Worm (Caenorhabditis elegans) whole organism, L4 larva: ENCODE measurements around the gene T28D6.5.

Experiments
- F10B5.3 ChIP-seq: sonication (generic microtip); optimal IDR thresholded peaks from 2 replicates; lab custom pipeline; 2016; ENCODE audit warnings: mild to moderate bottlenecking, missing genetic modification characterization, missing compliant biosample characterization
- F44E2.7 ChIP-seq: fragments of 200-800 bp; sonication (Bioruptor generic); IDR thresholded peaks from 2 replicates; pipeline ENCODE4 v2.1.2; 2022; ENCODE audit warnings: missing genetic modification characterization, missing compliant biosample characterization
- F49E8.2 ChIP-seq: sonication (generic microtip); optimal IDR thresholded peaks from 2 replicates; lab custom pipeline; 2016; ENCODE audit warnings: missing compliant biosample characterization, mild to moderate bottlenecking, missing genetic modification characterization, borderline replicate concordance
- T26A8.4 ChIP-seq: fragments of 200-800 bp; sonication (Bioruptor generic); IDR thresholded peaks from 2 replicates; pipeline ENCODE4 v1.3.6; 2022; ENCODE audit warnings: missing genetic modification characterization, missing compliant biosample characterization
- Y48G9A.11 ChIP-seq: fragments of 200-800 bp; sonication (Bioruptor generic); IDR thresholded peaks from 2 replicates; pipeline ENCODE4 v1.3.6; 2022; ENCODE audit warnings: missing genetic modification reagents, missing genetic modification characterization, missing compliant biosample characterization
- aha-1 ChIP-seq: fragments of 150-350 bp; peaks from one replicate; lab custom pipeline; 2014; ENCODE audit warnings: missing biosample characterization, missing genetic modification characterization
- arid-1 ChIP-seq: fragments of 200-800 bp; sonication (Bioruptor generic); conservative IDR thresholded peaks from 2 replicates; pipeline ENCODE4 v1.3.6; 2022; ENCODE audit warnings: missing genetic modification reagents, missing genetic modification characterization, missing compliant biosample characterization
- attf-4 ChIP-seq: sonication (generic microtip); optimal IDR thresholded peaks from 3 replicates; lab custom pipeline; 2017; ENCODE audit warnings: missing biosample characterization, missing genetic modification characterization
- ceh-28 ChIP-seq: fragments of 150-350 bp; optimal IDR thresholded peaks from 2 replicates; lab custom pipeline; 2014; ENCODE audit warnings: missing biosample characterization, missing genetic modification reagents, missing genetic modification characterization
- ceh-44 ChIP-seq: fragments of 200-800 bp; sonication (Bioruptor generic); IDR thresholded peaks from 2 replicates; pipeline ENCODE4 v1.3.6; 2022; ENCODE audit warnings: missing genetic modification reagents, missing genetic modification characterization, missing compliant biosample characterization
- ceh-62 ChIP-seq: sonication (generic microtip); optimal IDR thresholded peaks from 2 replicates; lab custom pipeline; 2017; ENCODE audit warnings: missing biosample characterization, missing genetic modification characterization
- cey-2 ChIP-seq: sonication (generic microtip); optimal IDR thresholded peaks from 3 replicates; lab custom pipeline; 2017; ENCODE audit warnings: missing genetic modification characterization, mild to moderate bottlenecking, missing compliant biosample characterization, antibody characterized with exemption, borderline replicate concordance; ENCODE audit not compliant: insufficient read depth
- ctbp-1 ChIP-seq: fragments of 200-800 bp; sonication (Bioruptor generic); IDR thresholded peaks from 2 replicates; pipeline ENCODE4 v1.3.6; 2022; ENCODE audit warnings: missing genetic modification reagents, missing genetic modification characterization, missing compliant biosample characterization
- daf-12 ChIP-seq: fragments of 150-350 bp; optimal IDR thresholded peaks from 2 replicates; lab custom pipeline; 2014; ENCODE audit warnings: missing biosample characterization, missing genetic modification reagents, missing genetic modification characterization
- daf-16 ChIP-seq, 3 experiments: sonication (generic microtip); optimal IDR thresholded peaks; 2 replicates each; lab custom pipeline; 2016 to 2017; ENCODE audit warnings: missing genetic modification characterization in 3 of 3, missing genetic modification reagents in 3 of 3, mild to moderate bottlenecking in 2 of 3, missing compliant biosample characterization in 2 of 3, missing biosample characterization in 1 of 3, moderate library complexity in 1 of 3
- dmd-8 ChIP-seq: fragments of 200-800 bp; sonication (Bioruptor generic); IDR thresholded peaks from 2 replicates; pipeline ENCODE4 v1.3.6; 2022; ENCODE audit warnings: missing genetic modification characterization, missing compliant biosample characterization
- dmd-9 ChIP-seq: fragments of 200-800 bp; sonication (Bioruptor generic); IDR thresholded peaks from 2 replicates; pipeline ENCODE4 v1.3.6; 2022; ENCODE audit warnings: missing genetic modification reagents, missing genetic modification characterization, missing compliant biosample characterization
- dpl-1 ChIP-seq: fragments of 150-350 bp; optimal IDR thresholded peaks from 2 replicates; lab custom pipeline; 2014; ENCODE audit warnings: missing biosample characterization, missing genetic modification reagents, missing genetic modification characterization
- egl-27 ChIP-seq: sonication (generic microtip); optimal IDR thresholded peaks from 3 replicates; lab custom pipeline; 2017; ENCODE audit warnings: missing biosample characterization, missing genetic modification reagents, missing genetic modification characterization
- egl-43 ChIP-seq: fragments of 200-800 bp; sonication (Bioruptor generic); IDR thresholded peaks from 2 replicates; pipeline ENCODE4 v1.3.6; 2022; ENCODE audit warnings: missing genetic modification reagents, missing genetic modification characterization, missing compliant biosample characterization
- fkh-10 ChIP-seq: fragments of 150-350 bp; optimal IDR thresholded peaks from 2 replicates; lab custom pipeline; 2014; ENCODE audit warnings: missing biosample characterization, missing genetic modification reagents, missing genetic modification characterization
- gei-8 ChIP-seq: fragments of 200-800 bp; sonication (Bioruptor generic); optimal IDR thresholded peaks from 2 replicates; lab custom pipeline; 2018; ENCODE audit warnings: mild to moderate bottlenecking, missing genetic modification characterization, missing compliant biosample characterization
- hlh-11 ChIP-seq: fragments of 200-800 bp; sonication (Bioruptor generic); optimal IDR thresholded peaks from 2 replicates; lab custom pipeline; 2018; ENCODE audit warnings: mild to moderate bottlenecking, missing genetic modification characterization, missing compliant biosample characterization
- lim-7 ChIP-seq: fragments of 200-800 bp; sonication (Bioruptor generic); IDR thresholded peaks from 2 replicates; pipeline ENCODE4 v1.3.6; 2022; ENCODE audit warnings: missing genetic modification characterization, missing compliant biosample characterization
- lin-1 ChIP-seq: fragments of 200-800 bp; sonication (Bioruptor generic); IDR thresholded peaks from 2 replicates; pipeline ENCODE4 v1.3.6; 2022; ENCODE audit warnings: missing genetic modification reagents, missing genetic modification characterization, missing compliant biosample characterization
- lin-29 ChIP-seq: fragments of 200-800 bp; sonication (Bioruptor generic); IDR thresholded peaks from 2 replicates; pipeline ENCODE4 v1.3.6; 2022; ENCODE audit warnings: missing genetic modification reagents, missing genetic modification characterization, missing compliant biosample characterization
- lin-38 ChIP-seq: fragments of 200-800 bp; sonication (Bioruptor generic); IDR thresholded peaks from 2 replicates; pipeline ENCODE4 v1.3.6; 2022; ENCODE audit warnings: missing genetic modification reagents, missing genetic modification characterization, missing compliant biosample characterization
- lin-39 ChIP-seq: fragments of 150-350 bp; optimal IDR thresholded peaks from 2 replicates; lab custom pipeline; 2014; ENCODE audit warnings: missing biosample characterization, missing genetic modification reagents, missing genetic modification characterization
- lsy-2 ChIP-seq, 2 experiments: fragments of 150-350 bp in 1 of 2; sonication (generic microtip) in 1 of 2; optimal IDR thresholded peaks; 2 replicates each; lab custom pipeline; 2014 to 2017; ENCODE audit warnings: missing biosample characterization in 2 of 2, missing genetic modification characterization in 2 of 2
- madf-5 ChIP-seq, 2 experiments: fragments of 200-800 bp; sonication (Bioruptor generic); IDR thresholded peaks; 2 replicates each; pipeline ENCODE4 v1.3.6; 2022; ENCODE audit warnings: missing compliant biosample characterization in 2 of 2, missing genetic modification characterization in 2 of 2
- madf-9 ChIP-seq: fragments of 200-800 bp; sonication (Bioruptor generic); conservative IDR thresholded peaks from 2 replicates; pipeline ENCODE4 v1.3.6; 2022; ENCODE audit warnings: missing genetic modification reagents, missing genetic modification characterization, missing compliant biosample characterization
- mxl-2 ChIP-seq: fragments of 200-800 bp; sonication (Bioruptor generic); conservative IDR thresholded peaks from 2 replicates; pipeline ENCODE4 v1.3.6; 2022; ENCODE audit warnings: missing genetic modification reagents, missing genetic modification characterization, missing compliant biosample characterization
- mxl-3 ChIP-seq: fragments of 200-800 bp; sonication (Bioruptor generic); optimal IDR thresholded peaks from 2 replicates; lab custom pipeline; 2018; ENCODE audit warnings: mild to moderate bottlenecking, missing genetic modification characterization, missing compliant biosample characterization
- nhr-11 ChIP-seq: fragments of 150-350 bp; optimal IDR thresholded peaks from 2 replicates; lab custom pipeline; 2014; ENCODE audit warnings: missing biosample characterization, missing genetic modification characterization
- nhr-111 ChIP-seq: fragments of 200-800 bp; sonication (Bioruptor generic); optimal IDR thresholded peaks from 2 replicates; lab custom pipeline; 2018; ENCODE audit warnings: mild to moderate bottlenecking, missing genetic modification characterization, missing compliant biosample characterization
- nhr-28 ChIP-seq: fragments of 150-350 bp; optimal IDR thresholded peaks from 2 replicates; lab custom pipeline; 2014; ENCODE audit warnings: missing biosample characterization, missing genetic modification characterization
- nhr-48 ChIP-seq: sonication (generic microtip); optimal IDR thresholded peaks from 2 replicates; lab custom pipeline; 2016; ENCODE audit warnings: mild to moderate bottlenecking, missing genetic modification characterization, missing compliant biosample characterization
- php-3 ChIP-seq: fragments of 200-800 bp; sonication (Bioruptor generic); IDR thresholded peaks from 2 replicates; pipeline ENCODE4 v1.3.6; 2022; ENCODE audit warnings: missing genetic modification reagents, missing genetic modification characterization, missing compliant biosample characterization
- rbr-2 ChIP-seq: sonication (generic microtip); optimal IDR thresholded peaks from 2 replicates; lab custom pipeline; 2016; ENCODE audit warnings: missing genotype, missing genetic modification characterization, missing compliant biosample characterization
- sdz-12 ChIP-seq: fragments of 200-800 bp; sonication (Bioruptor generic); optimal IDR thresholded peaks from 2 replicates; lab custom pipeline; 2018; ENCODE audit warnings: mild to moderate bottlenecking, missing genetic modification characterization, missing compliant biosample characterization
- skn-1 ChIP-seq: fragments of 150-350 bp; optimal IDR thresholded peaks from 2 replicates; lab custom pipeline; 2014; ENCODE audit warnings: missing biosample characterization, missing genetic modification characterization
- spr-1 ChIP-seq: sonication (generic microtip); optimal IDR thresholded peaks from 2 replicates; lab custom pipeline; 2016; ENCODE audit warnings: mild to moderate bottlenecking, missing genetic modification characterization, missing compliant biosample characterization
- spr-3 ChIP-seq: fragments of 200-800 bp; sonication (Bioruptor generic); optimal IDR thresholded peaks from 2 replicates; lab custom pipeline; 2018; ENCODE audit warnings: mild to moderate bottlenecking, missing genetic modification characterization, missing compliant biosample characterization
- tag-97 ChIP-seq: fragments of 200-800 bp; sonication (Bioruptor generic); IDR thresholded peaks from 2 replicates; pipeline ENCODE4 v1.3.6; 2022; ENCODE audit warnings: missing genetic modification characterization, missing compliant biosample characterization
- tra-1 ChIP-seq: fragments of 200-800 bp; sonication (Bioruptor generic); IDR thresholded peaks from 2 replicates; pipeline ENCODE4 v1.3.6; 2022; ENCODE audit warnings: missing genetic modification reagents, missing genetic modification characterization, missing compliant biosample characterization
- unc-39 ChIP-seq: sonication (generic microtip); optimal IDR thresholded peaks from 2 replicates; lab custom pipeline; 2017; ENCODE audit warnings: missing biosample characterization, missing genetic modification characterization
- vab-7 ChIP-seq: fragments of 200-800 bp; sonication (Bioruptor generic); IDR thresholded peaks from 2 replicates; pipeline ENCODE4 v1.3.6; 2022; ENCODE audit warnings: missing genetic modification reagents, missing genetic modification characterization, missing compliant biosample characterization
- zag-1 ChIP-seq: fragments of 150-350 bp; optimal IDR thresholded peaks from 2 replicates; lab custom pipeline; 2014; ENCODE audit warnings: missing biosample characterization, missing genetic modification characterization
- zip-11 ChIP-seq: fragments of 200-800 bp; sonication (Bioruptor generic); IDR thresholded peaks from 2 replicates; pipeline ENCODE4 v1.3.6; 2022; ENCODE audit warnings: missing genetic modification characterization, missing compliant biosample characterization
- ztf-7 ChIP-seq: fragments of 150-350 bp; optimal IDR thresholded peaks from 2 replicates; lab custom pipeline; 2014; ENCODE audit warnings: missing biosample characterization, missing genetic modification characterization

The T28D6.5 gene

DNA sequence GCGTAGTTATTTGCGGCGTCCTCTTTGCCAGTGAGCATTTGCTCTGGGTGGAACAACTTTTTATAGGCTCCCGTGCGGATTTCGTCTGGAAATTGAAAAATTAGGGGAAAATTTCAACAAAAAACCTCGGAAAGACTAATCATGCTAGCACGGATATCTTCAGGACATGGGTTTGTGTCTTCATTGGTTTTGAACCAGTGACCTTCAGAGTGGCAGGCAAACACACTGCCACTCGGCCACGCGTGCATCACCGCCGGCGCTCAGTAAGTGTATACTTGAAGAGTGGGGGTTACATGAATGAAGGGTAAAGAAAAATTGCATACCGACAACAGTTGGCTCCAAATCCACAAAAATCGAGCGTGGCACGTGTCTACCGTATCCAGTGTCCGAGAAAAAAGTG is 37.8 kb downstream of the T28D6.5 start (continued):
- 0 out of 2 replicates have a peak, but pooled peaks have one; percentile 52 for TF ChIP-seq Y48G9A.11
- TF ChIP-seq madf-5 (GFP tag; IDR thresholded peaks at IDR 0.05; lab: Robert Waterston, UW): peak in 1 of 2 experiments; percentile 54; a peak in 1 of 4 replicates
- TF ChIP-seq egl-27 (tag; lab: Kevin White, UChicago): no peak
- TF ChIP-seq ceh-44 (GFP tag; lab: Robert Waterston, UW): peak; percentile 66; the same call in 1 of the 2 replicates
- peak; percentile 41 for TF ChIP-seq dpl-1 (GFP tag; lab: Kevin White, UChicago)
- peak; percentile 81; the same call in 1 of the 2 replicates for TF ChIP-seq mxl-2 (GFP tag; lab: Robert Waterston, UW)
- peak; percentile 43 for TF ChIP-seq sdz-12
- peak; percentile 45 for TF ChIP-seq spr-3 (GFP tag; lab: Kevin White, UChicago)
- TF ChIP-seq hlh-11 (tag; lab: Kevin White, UChicago): peak; percentile 59
- TF ChIP-seq gei-8 (GFP tag; lab: Kevin White, UChicago): peak; percentile 84
- TF ChIP-seq tra-1 (GFP tag; lab: Robert Waterston, UW): 0 out of 2 replicates have a peak, but pooled peaks have one; percentile 64
- no peak for TF ChIP-seq zip-11
- TF ChIP-seq ceh-28 (tag; lab: Kevin White, UChicago): no peak
- TF ChIP-seq F44E2.7: peak; percentile 82; the same call in 1 of the 2 replicates
- 0 out of 2 replicates have a peak, but pooled peaks have one; percentile 31 for TF ChIP-seq lin-29
- no peak for TF ChIP-seq ceh-62 (tag; lab: Kevin White, UChicago)
- TF ChIP-seq dmd-9: peak; percentile 34; the same call in 1 of the 2 replicates
- TF ChIP-seq ctbp-1 (GFP tag; lab: Robert Waterston, UW): 0 out of 2 replicates have a peak, but pooled peaks have one; percentile 54
- no peak for TF ChIP-seq lsy-2 (tag; optimal IDR thresholded peaks at IDR 0.05; lab: Kevin White, UChicago)
- TF ChIP-seq egl-43 (GFP tag; lab: Robert Waterston, UW): peak; percentile 90
- peak; percentile 79; the same call in 1 of the 2 replicates for TF ChIP-seq lin-1 (GFP tag; lab: Robert Waterston, UW)
- TF ChIP-seq unc-39 (tag; lab: Kevin White, UChicago): no peak
- no peak for TF ChIP-seq fkh-10 (GFP tag; lab: Kevin White, UChicago)
- peak; percentile 19 for TF ChIP-seq spr-1 (tag; lab: Kevin White, UChicago)
- TF ChIP-seq F49E8.2 (tag; lab: Kevin White, UChicago): peak; percentile 43
- peak; percentile 26 to 30 for TF ChIP-seq daf-16 (GFP tag; optimal IDR thresholded peaks at IDR 0.05; lab: Kevin White, UChicago)
- TF ChIP-seq daf-16 (tag; optimal IDR thresholded peaks at IDR 0.05; lab: Kevin White, UChicago): peak; percentile 28
- TF ChIP-seq lim-7 (GFP tag; lab: Robert Waterston, UW): peak; percentile 94
- peak; percentile 95 for TF ChIP-seq aha-1 (tag; lab: Kevin White, UChicago)
- peak; percentile 79 for TF ChIP-seq mxl-3 (GFP tag; lab: Kevin White, UChicago)
- no peak for TF ChIP-seq skn-1 (tag; lab: Kevin White, UChicago)
- no peak for TF ChIP-seq daf-12 (tag; lab: Kevin White, UChicago)
- peak; percentile 79 for TF ChIP-seq lin-38 (GFP tag; lab: Robert Waterston, UW)
- TF ChIP-seq T26A8.4 (GFP tag; lab: Robert Waterston, UW): peak; percentile 83
- TF ChIP-seq dmd-8 (GFP tag; lab: Robert Waterston, UW): peak; percentile 88
- TF ChIP-seq ztf-7: no peak
- 0 out of 2 replicates have a peak, but pooled peaks have one; percentile 52 for TF ChIP-seq arid-1 (GFP tag; lab: Robert Waterston, UW)
- TF ChIP-seq cey-2 (tag; lab: Kevin White, UChicago): no peak
- TF ChIP-seq madf-9 (GFP tag; lab: Robert Waterston, UW): peak; percentile 64; the same call in 1 of the 2 replicates
- no peak for TF ChIP-seq zag-1 (tag; lab: Kevin White, UChicago)
- peak; percentile 26 for TF ChIP-seq nhr-48 (tag; lab: Kevin White, UChicago)
- no peak for TF ChIP-seq lin-39 (tag; lab: Kevin White, UChicago)
- no peak for TF ChIP-seq php-3 (GFP tag; lab: Robert Waterston, UW)
- peak; percentile 74 for TF ChIP-seq vab-7
- peak; percentile 18 for TF ChIP-seq nhr-11 (tag; lab: Kevin White, UChicago)
- no peak for TF ChIP-seq attf-4 (tag; lab: Kevin White, UChicago)
- peak; percentile 79 for TF ChIP-seq nhr-111 (GFP tag; lab: Kevin White, UChicago)
- peak; percentile 70 for TF ChIP-seq rbr-2 (tag; lab: Kevin White, UChicago)
- TF ChIP-seq F10B5.3: no peak
- TF ChIP-seq tag-97 (GFP tag; lab: Robert Waterston, UW): no peak
- TF ChIP-seq nhr-28 (tag; lab: Kevin White, UChicago): no peak
